Fruit fly (Drosophila melanogaster) whole organism, embryonic: ENCODE measurements around the gene slmb.

Experiments
- BEAF-32 ChIP-seq: fragments of 200-800 bp; sonication (Bioruptor generic); optimal IDR thresholded peaks from 3 replicates; lab custom pipeline; 2017; ENCODE audit warnings: missing biosample characterization, missing genetic modification characterization, mild to moderate bottlenecking, moderate library complexity, missing genetic modification reagents
- BtbVII ChIP-seq: fragments of 200-800 bp; sonication (Bioruptor generic); optimal IDR thresholded peaks from 3 replicates; lab custom pipeline; 2017; ENCODE audit warnings: missing biosample characterization, mild to moderate bottlenecking, missing genetic modification characterization
- CG11456 ChIP-seq: fragments of 200-800 bp; sonication (Bioruptor generic); IDR thresholded peaks from 3 replicates; pipeline ENCODE4 v1.3.6; 2022; ENCODE audit warnings: missing biosample characterization, missing genetic modification characterization
- CG12391 ChIP-seq: fragments of 200-800 bp; sonication (Bioruptor generic); optimal IDR thresholded peaks from 3 replicates; lab custom pipeline; 2018; ENCODE audit warnings: missing biosample characterization, mild to moderate bottlenecking, missing genetic modification characterization, moderate library complexity
- CG12942 ChIP-seq: fragments of 200-800 bp; sonication (Bioruptor generic); optimal IDR thresholded peaks from 3 replicates; lab custom pipeline; 2016; ENCODE audit warnings: missing biosample characterization, missing genetic modification characterization
- CG13894 ChIP-seq: fragments of 200-800 bp; sonication (Bioruptor generic); optimal IDR thresholded peaks from 3 replicates; lab custom pipeline; 2018; ENCODE audit warnings: missing biosample characterization, mild to moderate bottlenecking, missing genetic modification characterization, moderate library complexity
- CG15269 ChIP-seq: fragments of 200-800 bp; sonication (Bioruptor generic); optimal IDR thresholded peaks from 2 replicates; lab custom pipeline; 2018; ENCODE audit warnings: missing biosample characterization, mild to moderate bottlenecking, missing genetic modification characterization, moderate library complexity
- CG15601 ChIP-seq: fragments of 200-800 bp; sonication (Bioruptor generic); optimal IDR thresholded peaks from 3 replicates; lab custom pipeline; 2019; ENCODE audit warnings: missing biosample characterization, mild to moderate bottlenecking, missing genetic modification characterization, moderate library complexity
- CG17186 ChIP-seq: fragments of 200-800 bp; sonication (Bioruptor generic); optimal IDR thresholded peaks from 3 replicates; lab custom pipeline; 2017; ENCODE audit warnings: missing biosample characterization, missing genetic modification reagents, missing genetic modification characterization
- CG17829 ChIP-seq: fragments of 200-800 bp; optimal IDR thresholded peaks from 2 replicates; lab custom pipeline; 2019; ENCODE audit warnings: missing biosample characterization, mild to moderate bottlenecking, missing genetic modification characterization, moderate library complexity
- CG2129 ChIP-seq: fragments of 200-800 bp; sonication (Bioruptor generic); IDR thresholded peaks from 2 replicates; pipeline ENCODE4 v1.3.6; 2022; ENCODE audit warnings: missing biosample characterization, missing genetic modification characterization; ENCODE audit not compliant: partially characterized antibody
- CG31224 ChIP-seq: fragments of 200-800 bp; sonication (Bioruptor generic); IDR thresholded peaks from 2 replicates; pipeline ENCODE4 v1.3.6; 2022; ENCODE audit warnings: missing biosample characterization, missing genetic modification characterization
- CG31365 ChIP-seq: fragments of 200-800 bp; sonication (Bioruptor generic); optimal IDR thresholded peaks from 2 replicates; lab custom pipeline; 2018; ENCODE audit warnings: missing biosample characterization, mild to moderate bottlenecking, missing genetic modification characterization
- CG31388 ChIP-seq: fragments of 200-800 bp; sonication (Bioruptor generic); optimal IDR thresholded peaks from 2 replicates; lab custom pipeline; 2016; ENCODE audit warnings: missing biosample characterization, missing genetic modification characterization
- CG34376 ChIP-seq: fragments of 200-800 bp; sonication (Bioruptor generic); optimal IDR thresholded peaks from 2 replicates; lab custom pipeline; 2018; ENCODE audit warnings: missing biosample characterization, mild to moderate bottlenecking, missing genetic modification characterization
- CG3838 ChIP-seq: fragments of 200-800 bp; sonication (Bioruptor generic); optimal IDR thresholded peaks from 3 replicates; lab custom pipeline; 2016; ENCODE audit warnings: missing biosample characterization, missing genetic modification characterization
- CG3847 ChIP-seq: fragments of 200-800 bp; sonication (Bioruptor generic); IDR thresholded peaks from 2 replicates; pipeline ENCODE4 v1.3.6; 2022; ENCODE audit warnings: missing biosample characterization, missing genetic modification characterization
- CG6683 ChIP-seq: fragments of 200-800 bp; sonication (Bioruptor generic); optimal IDR thresholded peaks from 2 replicates; lab custom pipeline; 2017; ENCODE audit warnings: missing biosample characterization, mild to moderate bottlenecking, missing genetic modification characterization, missing genetic modification reagents
- CG9797 ChIP-seq: fragments of 200-800 bp; sonication (Bioruptor generic); optimal IDR thresholded peaks from 3 replicates; lab custom pipeline; 2018; ENCODE audit warnings: missing biosample characterization, mild to moderate bottlenecking, missing genetic modification characterization
- CHES-1-like ChIP-seq: fragments of 200-800 bp; sonication (Bioruptor generic); optimal IDR thresholded peaks from 2 replicates; lab custom pipeline; 2016; ENCODE audit warnings: missing biosample characterization, missing genetic modification characterization
- Dad ChIP-seq: fragments of 200-800 bp; sonication (Bioruptor generic); optimal IDR thresholded peaks from 3 replicates; lab custom pipeline; 2016; ENCODE audit warnings: missing biosample characterization, missing genetic modification characterization
- Dp ChIP-seq: fragments of 200-800 bp; sonication (Bioruptor generic); optimal IDR thresholded peaks from 2 replicates; lab custom pipeline; 2018; ENCODE audit warnings: missing biosample characterization, mild to moderate bottlenecking, missing genetic modification characterization, moderate library complexity
- Drgx ChIP-seq: fragments of 200-800 bp; sonication (Bioruptor generic); IDR thresholded peaks from 2 replicates; pipeline ENCODE4 v1.3.6; 2022; ENCODE audit warnings: missing biosample characterization, missing genetic modification characterization
- Elba2 ChIP-seq: fragments of 200-800 bp; sonication (Bioruptor generic); optimal IDR thresholded peaks from 3 replicates; lab custom pipeline; 2016; ENCODE audit warnings: missing biosample characterization, missing genetic modification characterization
- Fer1 ChIP-seq: fragments of 200-800 bp; sonication (Bioruptor generic); optimal IDR thresholded peaks from 2 replicates; lab custom pipeline; 2017; ENCODE audit warnings: missing biosample characterization, mild to moderate bottlenecking, missing genetic modification characterization
- HmgZ ChIP-seq: fragments of 200-800 bp; sonication (Bioruptor generic); optimal IDR thresholded peaks from 2 replicates; lab custom pipeline; 2018; ENCODE audit warnings: missing biosample characterization, mild to moderate bottlenecking, missing genetic modification characterization
- Max ChIP-seq: fragments of 200-800 bp; sonication (Bioruptor generic); optimal IDR thresholded peaks from 2 replicates; lab custom pipeline; 2016; ENCODE audit warnings: missing biosample characterization, mild to moderate bottlenecking, missing genetic modification characterization
- Myb ChIP-seq: fragments of 200-800 bp; sonication (Bioruptor generic); optimal IDR thresholded peaks from 2 replicates; lab custom pipeline; 2016; ENCODE audit warnings: missing biosample characterization, missing genetic modification characterization
- NC2β ChIP-seq: fragments of 200-800 bp; sonication (Bioruptor generic); optimal IDR thresholded peaks from 2 replicates; lab custom pipeline; 2016; ENCODE audit warnings: missing biosample characterization, missing genetic modification characterization
- Nf-YB ChIP-seq: fragments of 200-800 bp; sonication (Bioruptor generic); optimal IDR thresholded peaks from 3 replicates; lab custom pipeline; 2019; ENCODE audit warnings: missing biosample characterization, mild to moderate bottlenecking, missing genetic modification characterization, moderate library complexity
- Oli ChIP-seq: fragments of 200-800 bp; sonication (Bioruptor generic); optimal IDR thresholded peaks from 2 replicates; lab custom pipeline; 2018; ENCODE audit warnings: missing biosample characterization, mild to moderate bottlenecking, missing genetic modification characterization, moderate library complexity
- Ravus ChIP-seq: fragments of 200-800 bp; sonication (Bioruptor generic); IDR thresholded peaks from 2 replicates; pipeline ENCODE4 v1.3.6; 2022; ENCODE audit warnings: missing biosample characterization, missing genetic modification characterization
- Sin3A ChIP-seq: fragments of >200 bp; optimal IDR thresholded peaks from 2 replicates; lab custom pipeline; 2018
- Usf ChIP-seq: fragments of 200-800 bp; sonication (Bioruptor generic); optimal IDR thresholded peaks from 2 replicates; lab custom pipeline; 2017; ENCODE audit warnings: missing genotype, missing biosample characterization, missing genetic modification characterization
- dan ChIP-seq: fragments of 200-800 bp; sonication (Bioruptor generic); IDR thresholded peaks from 2 replicates; pipeline ENCODE4 v1.3.6; 2022; ENCODE audit warnings: missing biosample characterization, missing genetic modification characterization
- grn ChIP-seq: fragments of 200-800 bp; sonication (Bioruptor generic); optimal IDR thresholded peaks from 3 replicates; lab custom pipeline; 2017; ENCODE audit warnings: missing biosample characterization, missing genetic modification characterization
- jigr1 ChIP-seq: fragments of 200-800 bp; sonication (Bioruptor generic); IDR thresholded peaks from 3 replicates; pipeline ENCODE4 v1.3.6; 2022; ENCODE audit warnings: missing biosample characterization, missing genetic modification characterization
- knrl ChIP-seq: fragments of 200-800 bp; sonication (Bioruptor generic); IDR thresholded peaks from 3 replicates; pipeline ENCODE4 v1.3.6; 2022; ENCODE audit warnings: missing biosample characterization, missing genetic modification characterization; ENCODE audit not compliant: partially characterized antibody
- lilli ChIP-seq: fragments of 200-800 bp; sonication (Bioruptor generic); optimal IDR thresholded peaks from 3 replicates; lab custom pipeline; 2016; ENCODE audit warnings: missing biosample characterization, missing genetic modification characterization
- mirr ChIP-seq: fragments of 200-800 bp; sonication (Bioruptor generic); optimal IDR thresholded peaks from 3 replicates; lab custom pipeline; 2018; ENCODE audit warnings: missing biosample characterization, mild to moderate bottlenecking, missing genetic modification characterization
- nom ChIP-seq: fragments of 200-800 bp; sonication (Bioruptor generic); optimal IDR thresholded peaks from 2 replicates; lab custom pipeline; 2017; ENCODE audit warnings: missing biosample characterization, missing genetic modification characterization, mild to moderate bottlenecking, moderate library complexity, missing genetic modification reagents
- row ChIP-seq: fragments of 200-800 bp; sonication (Bioruptor generic); IDR thresholded peaks from 3 replicates; pipeline ENCODE4 v1.3.6; 2022; ENCODE audit warnings: missing biosample characterization, missing genetic modification characterization
- sd ChIP-seq: fragments of 200-800 bp; sonication (Bioruptor generic); optimal IDR thresholded peaks from 3 replicates; lab custom pipeline; 2018; ENCODE audit warnings: missing biosample characterization, mild to moderate bottlenecking, missing genetic modification characterization, moderate library complexity
- sens ChIP-seq: fragments of 200-800 bp; sonication (Bioruptor generic); peaks from one replicate; lab custom pipeline; 2016; ENCODE audit warnings: missing biosample characterization, missing genetic modification characterization
- sisA ChIP-seq: fragments of 200-800 bp; sonication (Bioruptor generic); IDR thresholded peaks from 2 replicates; pipeline ENCODE4 v1.3.6; 2022; ENCODE audit warnings: missing biosample characterization, missing genetic modification characterization
- slbo ChIP-seq: fragments of 200-800 bp; sonication (Bioruptor generic); IDR thresholded peaks from 2 replicates; pipeline ENCODE4 v1.3.6; 2022; ENCODE audit warnings: missing biosample characterization, missing genetic modification characterization
- sqz ChIP-seq: fragments of 200-800 bp; sonication (Bioruptor generic); optimal IDR thresholded peaks from 3 replicates; lab custom pipeline; 2018; ENCODE audit warnings: missing biosample characterization, mild to moderate bottlenecking, missing genetic modification characterization
- tio ChIP-seq: fragments of 200-800 bp; sonication (Bioruptor generic); optimal IDR thresholded peaks from 2 replicates; lab custom pipeline; 2017; ENCODE audit warnings: missing biosample characterization, missing genetic modification characterization, inconsistent platforms

The slmb gene

DNA sequence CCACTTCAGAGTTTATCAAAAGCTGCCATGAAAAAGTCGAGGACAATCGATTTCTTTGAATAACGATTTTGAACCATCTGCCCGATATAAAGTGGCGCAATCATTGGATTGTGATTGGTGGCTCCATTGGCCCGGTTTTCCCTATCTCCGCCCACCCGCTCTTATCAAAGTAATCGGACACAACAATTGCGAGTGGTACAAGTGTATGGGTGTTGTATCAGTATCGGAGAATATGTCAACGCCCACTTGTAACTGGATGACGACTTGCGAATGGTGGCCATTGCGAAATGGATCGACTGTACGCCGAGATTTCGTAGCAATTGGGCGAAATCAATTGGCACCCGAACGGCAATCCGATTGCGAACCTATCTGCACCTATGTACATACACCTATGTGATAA lies 49.7 kb downstream of the slmb start (continued):
- no peak for TF ChIP-seq sisA (GFP tag; lab: Robert Waterston, UW)
- peak; percentile 13 for TF ChIP-seq mirr (GFP tag; lab: Kevin White, UChicago)
- no peak for TF ChIP-seq slbo (GFP tag; lab: Robert Waterston, UW)
- TF ChIP-seq CG11456 = no peak
- no peak for TF ChIP-seq Dad
- no peak for TF ChIP-seq CG12942
- TF ChIP-seq, all 482 proteins: peak for 6

DNA sequence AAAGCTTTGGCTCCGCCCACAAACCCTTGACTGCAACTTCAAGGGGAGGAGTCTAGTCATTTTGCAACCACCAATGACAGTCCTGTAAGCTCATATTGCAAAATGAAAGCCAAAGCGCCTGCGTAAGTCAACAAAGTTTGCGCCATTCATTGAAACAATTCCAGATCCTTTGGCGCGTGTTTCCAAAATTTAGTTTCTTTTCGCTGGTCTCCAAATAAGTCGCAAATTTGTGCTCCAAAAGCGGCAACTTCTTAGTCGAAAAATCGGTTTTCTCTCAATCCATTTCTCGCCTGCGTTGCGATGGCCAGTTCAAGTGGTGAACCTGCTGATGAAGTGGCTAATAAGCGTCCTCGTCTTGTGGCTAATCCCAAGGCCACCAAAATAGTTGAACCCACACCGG lies 53.6 kb downstream of the slmb start, which contains the start of gene dmrt93B:
dmrt93B (plus strand) TSS at position 301 of the 400 bp plus-strand sequence.
- no peak for TF ChIP-seq Drgx (GFP tag; lab: Robert Waterston, UW)
- no peak for TF ChIP-seq CG31388 (GFP tag; lab: Kevin White, UChicago)
- no peak for TF ChIP-seq CHES-1-like (GFP tag; lab: Kevin White, UChicago)
- TF ChIP-seq tio (GFP tag; lab: Kevin White, UChicago) = no peak
- TF ChIP-seq Usf (GFP tag; lab: Kevin White, UChicago) = no peak
- peak; percentile 7 for TF ChIP-seq Nf-YB (GFP tag; lab: Kevin White, UChicago)
- no peak for TF ChIP-seq CG15269 (tag; lab: Kevin White, UChicago)
- TF ChIP-seq CG3838 (GFP tag; lab: Kevin White, UChicago) = no peak

DNA sequence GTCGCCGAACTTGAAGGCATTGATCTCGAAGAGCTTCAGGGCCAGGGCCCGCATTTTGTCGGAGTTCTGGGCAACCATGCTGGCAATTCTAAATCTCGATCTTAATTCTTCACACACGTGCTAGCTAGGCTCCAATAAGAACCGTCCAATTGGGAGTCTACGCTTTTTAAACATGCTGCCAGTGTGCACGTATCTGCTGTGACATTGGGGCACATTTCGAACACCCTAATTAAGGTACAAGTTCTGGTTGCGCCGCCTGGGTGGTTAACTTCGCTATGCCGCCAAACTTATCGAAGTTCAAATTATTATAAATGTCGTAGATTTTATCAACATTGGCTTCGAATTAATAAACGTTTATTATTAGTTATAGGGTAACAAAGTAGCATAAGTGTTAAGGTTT lies 54.1 kb downstream of the slmb start, which contains the start of gene r-l:
r-l (minus strand) TSS at position 179 of the 400 bp plus-strand sequence.
- peak; percentile 31; the same call in 1 of the 3 replicates for TF ChIP-seq row (GFP tag; lab: Robert Waterston, UW)
- TF ChIP-seq sens = peak; percentile 65
- TF ChIP-seq Max = peak; percentile 62
- TF ChIP-seq HmgZ (tag; lab: Kevin White, UChicago) = peak; percentile 86
- peak; percentile 64 for TF ChIP-seq CG3847 (GFP tag; lab: Robert Waterston, UW)
- TF ChIP-seq knrl = peak; percentile 45; the same call in 1 of the 3 replicates
- TF ChIP-seq Sin3A (lab: Kevin White, UChicago) = peak; percentile 61
- peak; percentile 98 for TF ChIP-seq Elba2 (GFP tag; lab: Kevin White, UChicago)
- no peak for TF ChIP-seq jigr1 (GFP tag; lab: Robert Waterston, UW)
- TF ChIP-seq dan (GFP tag; lab: Robert Waterston, UW) = no peak
- peak; percentile 37 for TF ChIP-seq CG17829
- TF ChIP-seq BEAF-32 (GFP tag; lab: Kevin White, UChicago) = peak; percentile 54
- TF ChIP-seq CG2129 = no peak
- TF ChIP-seq CG31365 (tag; lab: Kevin White, UChicago) = no peak
- TF ChIP-seq nom (GFP tag; lab: Kevin White, UChicago) = no peak
- TF ChIP-seq CG15601 (tag; lab: Kevin White, UChicago) = peak; percentile 27
- peak; percentile 18 for TF ChIP-seq CG12391 (tag; lab: Kevin White, UChicago)
- TF ChIP-seq lilli (GFP tag; lab: Kevin White, UChicago) = no peak
- TF ChIP-seq Dp (GFP tag; lab: Kevin White, UChicago) = peak; percentile 100
- peak; percentile 95 for TF ChIP-seq CG17186 (GFP tag; lab: Kevin White, UChicago)
- TF ChIP-seq Oli (tag; lab: Kevin White, UChicago) = no peak
- peak; percentile 82 for TF ChIP-seq Myb (GFP tag; lab: Kevin White, UChicago)
- no peak for TF ChIP-seq CG12942
- TF ChIP-seq grn (GFP tag; lab: Kevin White, UChicago) = peak; percentile 43
- TF ChIP-seq CG34376 (GFP tag; lab: Kevin White, UChicago) = peak; percentile 0
- no peak for TF ChIP-seq CG6683 (GFP tag; lab: Kevin White, UChicago)
- TF ChIP-seq BtbVII = no peak
- TF ChIP-seq CG31224 (GFP tag; lab: Robert Waterston, UW) = no peak
- TF ChIP-seq CG13894 = peak; percentile 65
- peak; percentile 18 for TF ChIP-seq NC2β
- TF ChIP-seq Ravus (GFP tag; lab: Robert Waterston, UW) = no peak
- TF ChIP-seq sd = peak; percentile 20
- peak; percentile 93 for TF ChIP-seq CG9797
- peak; percentile 27 for TF ChIP-seq Fer1 (GFP tag; lab: Kevin White, UChicago)
- no peak for TF ChIP-seq sqz (GFP tag; lab: Kevin White, UChicago)
